Worm (Caenorhabditis elegans): Measurements from ENCODE around the gene C29F9.6.

C29F9.6 gene

ce11 chrIII:146369-146768 lies 31.7 kb downstream of the C29F9.6 start, which contains the start of gene fbxb-84:
TSS of gene fbxb-84 (minus strand) at chrIII:146469.
- TF ChIP-seq ceh-36 (tag; optimal IDR thresholded peaks at IDR 0.05) (no peak), ceh-13 (GFP tag; optimal IDR thresholded peaks at IDR 0.05) (no peak), B0310.2 (tag; optimal IDR thresholded peaks at IDR 0.05) (no peak)

ce11 chrIII:147570-148076 lies 32.9 kb downstream of the C29F9.6 start, which contains the start of gene sqst-5:
TSS of gene sqst-5 (minus strand) at chrIII:147620.
- TF ChIP-seq sea-1 (GFP tag; conservative IDR thresholded peaks at IDR 0.05), result no peak
- no peak for TF ChIP-seq ama-1 (optimal IDR thresholded peaks at IDR 0.05)
- no peak for TF ChIP-seq ceh-13 (GFP tag; optimal IDR thresholded peaks at IDR 0.05)
- TF ChIP-seq tra-4 (tag; optimal IDR thresholded peaks at IDR 0.05), result no peak
- TF ChIP-seq hmg-4 (GFP tag; optimal IDR thresholded peaks at IDR 0.05), result no peak

- no peak for TF ChIP-seq scrt-1 (GFP tag; IDR thresholded peaks at IDR 0.05)
- TF ChIP-seq hmbx-1 (tag; optimal IDR thresholded peaks at IDR 0.05), result no peak
- no peak for TF ChIP-seq B0310.2 (tag; optimal IDR thresholded peaks at IDR 0.05)
- TF ChIP-seq F13C5.2 (tag; optimal IDR thresholded peaks at IDR 0.05), result no peak
- TF ChIP-seq hmg-4 (GFP tag; optimal IDR thresholded peaks at IDR 0.05), result no peak
- TF ChIP-seq flt-1 (GFP tag; IDR thresholded peaks at IDR 0.05), result no peak
- no peak for TF ChIP-seq pes-1 (GFP tag; IDR thresholded peaks at IDR 0.05)
- TF ChIP-seq tra-4 (tag; optimal IDR thresholded peaks at IDR 0.05), result no peak
- no peak for TF ChIP-seq sea-1 (GFP tag; conservative IDR thresholded peaks at IDR 0.05)
These were observed 34.4 kb downstream of the C29F9.6 start for ce11 chrIII:149132-149531.

- TF ChIP-seq aly-1 (tag; optimal IDR thresholded peaks at IDR 0.05), result no peak
- TF ChIP-seq ceh-13 (GFP tag; optimal IDR thresholded peaks at IDR 0.05), result no peak
- no peak for TF ChIP-seq flt-1 (GFP tag; IDR thresholded peaks at IDR 0.05)
- no peak for TF ChIP-seq tra-4 (tag; optimal IDR thresholded peaks at IDR 0.05)
- TF ChIP-seq sea-1 (GFP tag; conservative IDR thresholded peaks at IDR 0.05), result no peak
- no peak for TF ChIP-seq ets-7 (tag; optimal IDR thresholded peaks at IDR 0.05)
- no peak for TF ChIP-seq scrt-1 (GFP tag; IDR thresholded peaks at IDR 0.05)
- TF ChIP-seq F13C5.2 (tag; optimal IDR thresholded peaks at IDR 0.05), result no peak
- no peak for TF ChIP-seq pes-1 (GFP tag; IDR thresholded peaks at IDR 0.05)
- TF ChIP-seq hmbx-1 (tag; optimal IDR thresholded peaks at IDR 0.05), result no peak
- no peak for TF ChIP-seq B0310.2 (tag; optimal IDR thresholded peaks at IDR 0.05)
- no peak for TF ChIP-seq ama-1 (optimal IDR thresholded peaks at IDR 0.05)
- no peak for TF ChIP-seq tbx-37 (GFP tag; conservative IDR thresholded peaks at IDR 0.05)
- TF ChIP-seq tbx-11 (GFP tag; IDR thresholded peaks at IDR 0.05), result no peak
- no peak for TF ChIP-seq ceh-36 (tag; optimal IDR thresholded peaks at IDR 0.05)
- no peak for TF ChIP-seq hmg-4 (GFP tag; optimal IDR thresholded peaks at IDR 0.05)
- no peak for TF ChIP-seq hnd-1 (tag; optimal IDR thresholded peaks at IDR 0.05)
These were observed 36.4 kb downstream of the C29F9.6 start for ce11 chrIII:151084-151483.

ce11 chrIII:154168-154567 lies 39.5 kb downstream of the C29F9.6 start:
- TF ChIP-seq scrt-1 (GFP tag; IDR thresholded peaks at IDR 0.05) (no peak), tra-4 (tag; optimal IDR thresholded peaks at IDR 0.05) (no peak), B0310.2 (tag; optimal IDR thresholded peaks at IDR 0.05) (no peak), tbx-11 (GFP tag; IDR thresholded peaks at IDR 0.05) (no peak), ceh-13 (GFP tag; optimal IDR thresholded peaks at IDR 0.05) (no peak), F13C5.2 (tag; optimal IDR thresholded peaks at IDR 0.05) (no peak), sea-1 (GFP tag; conservative IDR thresholded peaks at IDR 0.05) (no peak), hmbx-1 (tag; optimal IDR thresholded peaks at IDR 0.05) (no peak), flt-1 (GFP tag; IDR thresholded peaks at IDR 0.05) (no peak), hmg-4 (GFP tag; optimal IDR thresholded peaks at IDR 0.05) (no peak), aly-1 (tag; optimal IDR thresholded peaks at IDR 0.05) (no peak), pes-1 (GFP tag; IDR thresholded peaks at IDR 0.05) (no peak), ets-7 (tag; optimal IDR thresholded peaks at IDR 0.05) (no peak)

- TF ChIP-seq ceh-36 (tag; optimal IDR thresholded peaks at IDR 0.05), result no peak
- TF ChIP-seq scrt-1 (GFP tag; IDR thresholded peaks at IDR 0.05), result no peak
- TF ChIP-seq hmbx-1 (tag; optimal IDR thresholded peaks at IDR 0.05), result no peak
- no peak for TF ChIP-seq aly-1 (tag; optimal IDR thresholded peaks at IDR 0.05)
- TF ChIP-seq hnd-1 (tag; optimal IDR thresholded peaks at IDR 0.05), result no peak
- TF ChIP-seq flt-1 (GFP tag; IDR thresholded peaks at IDR 0.05), result no peak
- TF ChIP-seq B0310.2 (tag; optimal IDR thresholded peaks at IDR 0.05), result no peak
- no peak for TF ChIP-seq sea-1 (GFP tag; conservative IDR thresholded peaks at IDR 0.05)
- no peak for TF ChIP-seq tbx-37 (GFP tag; conservative IDR thresholded peaks at IDR 0.05)
- TF ChIP-seq pes-1 (GFP tag; IDR thresholded peaks at IDR 0.05), result no peak
These were observed 41.9 kb downstream of the C29F9.6 start, which contains the start of the genes zig-13 and ver-1 for ce11 chrIII:156645-157044. TSS of gene zig-13 (minus strand) at chrIII:156745. TSS of gene ver-1 (plus strand) at chrIII:156824.

- TF ChIP-seq hmg-4 (GFP tag; optimal IDR thresholded peaks at IDR 0.05) (no peak), flt-1 (GFP tag; IDR thresholded peaks at IDR 0.05) (no peak), ama-1 (optimal IDR thresholded peaks at IDR 0.05) (no peak), tbx-11 (GFP tag; IDR thresholded peaks at IDR 0.05) (no peak), F13C5.2 (tag; optimal IDR thresholded peaks at IDR 0.05) (no peak), aly-1 (tag; optimal IDR thresholded peaks at IDR 0.05) (no peak), hmbx-1 (tag; optimal IDR thresholded peaks at IDR 0.05) (no peak), tbx-37 (GFP tag; conservative IDR thresholded peaks at IDR 0.05) (no peak), tra-4 (tag; optimal IDR thresholded peaks at IDR 0.05) (no peak), ets-7 (tag; optimal IDR thresholded peaks at IDR 0.05) (no peak), hnd-1 (tag; optimal IDR thresholded peaks at IDR 0.05) (no peak), scrt-1 (GFP tag; IDR thresholded peaks at IDR 0.05) (no peak)
These were observed 43.3 kb downstream of the C29F9.6 start for ce11 chrIII:157980-158379.

ce11 chrIII:159149-159548 lies 44.4 kb downstream of the C29F9.6 start:
- TF ChIP-seq flt-1 (GFP tag; IDR thresholded peaks at IDR 0.05), result no peak
- TF ChIP-seq pes-1 (GFP tag; IDR thresholded peaks at IDR 0.05), result no peak
- no peak for TF ChIP-seq F13C5.2 (tag; optimal IDR thresholded peaks at IDR 0.05)
- no peak for TF ChIP-seq ceh-13 (GFP tag; optimal IDR thresholded peaks at IDR 0.05)
- TF ChIP-seq scrt-1 (GFP tag; IDR thresholded peaks at IDR 0.05), result no peak
- no peak for TF ChIP-seq sea-1 (GFP tag; conservative IDR thresholded peaks at IDR 0.05)
- TF ChIP-seq aly-1 (tag; optimal IDR thresholded peaks at IDR 0.05), result no peak
- no peak for TF ChIP-seq hmbx-1 (tag; optimal IDR thresholded peaks at IDR 0.05)
- no peak for TF ChIP-seq ets-7 (tag; optimal IDR thresholded peaks at IDR 0.05)

Measured in whole organism, early embryonic.